Fruit fly (Drosophila melanogaster) whole organism, embryonic: ENCODE results near the gene mRpL30.

Experiments used
- Ada2b ChIP-seq: fragments of 200-800 bp; sonication (Bioruptor generic); IDR thresholded peaks from 2 replicates; pipeline ENCODE4 v1.3.6; 2022; ENCODE audit warnings: missing biosample characterization, missing genetic modification characterization
- Atf-2 ChIP-seq: fragments of 200-800 bp; sonication (Bioruptor generic); optimal IDR thresholded peaks from 2 replicates; lab custom pipeline; 2016; ENCODE audit warnings: missing biosample characterization, missing genetic modification characterization
- B-H2 ChIP-seq: fragments of 200-800 bp; sonication (Bioruptor generic); optimal IDR thresholded peaks from 2 replicates; lab custom pipeline; 2018; ENCODE audit warnings: missing biosample characterization, mild to moderate bottlenecking, missing genetic modification characterization
- CG10274 ChIP-seq: fragments of 200-800 bp; sonication (Bioruptor generic); optimal IDR thresholded peaks from 3 replicates; lab custom pipeline; 2017; ENCODE audit warnings: missing biosample characterization, mild to moderate bottlenecking, missing genetic modification characterization
- CG10654 ChIP-seq: fragments of 200-800 bp; sonication (Bioruptor generic); optimal IDR thresholded peaks from 2 replicates; lab custom pipeline; 2016; ENCODE audit warnings: missing biosample characterization, missing genetic modification characterization
- CG10959 ChIP-seq: fragments of 200-800 bp; sonication (Bioruptor generic); IDR thresholded peaks from 2 replicates; pipeline ENCODE4 v1.3.6; 2022; ENCODE audit warnings: missing biosample characterization, missing genetic modification characterization
- CG13287 ChIP-seq: fragments of 200-800 bp; sonication (Bioruptor generic); IDR thresholded peaks from 2 replicates; pipeline ENCODE4 v1.3.6; 2022; ENCODE audit warnings: missing biosample characterization, missing genetic modification characterization; ENCODE audit not compliant: partially characterized antibody
- CG17802 ChIP-seq: fragments of 200-800 bp; sonication (Bioruptor generic); optimal IDR thresholded peaks from 2 replicates; lab custom pipeline; 2018; ENCODE audit warnings: missing biosample characterization, mild to moderate bottlenecking, missing genetic modification characterization, moderate library complexity
- CG2120 ChIP-seq: fragments of 200-800 bp; sonication (Bioruptor generic); optimal IDR thresholded peaks from 3 replicates; lab custom pipeline; 2016; ENCODE audit warnings: missing biosample characterization, missing genetic modification characterization
- CG2199 ChIP-seq: fragments of 200-800 bp; sonication (Bioruptor generic); IDR thresholded peaks from 3 replicates; pipeline ENCODE4 v1.3.6; 2022; ENCODE audit warnings: missing biosample characterization, missing genetic modification characterization
- CG32767 ChIP-seq: fragments of 200-800 bp; sonication (Bioruptor generic); IDR thresholded peaks from 2 replicates; pipeline ENCODE4 v1.3.6; 2022; ENCODE audit warnings: missing biosample characterization, missing genetic modification characterization
- CG4424 ChIP-seq: fragments of 200-800 bp; sonication (Bioruptor generic); optimal IDR thresholded peaks from 3 replicates; lab custom pipeline; 2016; ENCODE audit warnings: missing biosample characterization, missing genetic modification characterization
- CG7372 ChIP-seq: fragments of 200-800 bp; sonication (Bioruptor generic); IDR thresholded peaks from 2 replicates; pipeline ENCODE4 v1.3.6; 2022; ENCODE audit warnings: missing biosample characterization, missing genetic modification characterization
- Doc2 ChIP-seq: fragments of 200-800 bp; sonication (Bioruptor generic); IDR thresholded peaks from 2 replicates; pipeline ENCODE4 v1.3.6; 2022; ENCODE audit warnings: missing biosample characterization, missing genetic modification characterization
- Fer1 ChIP-seq: fragments of 200-800 bp; sonication (Bioruptor generic); optimal IDR thresholded peaks from 2 replicates; lab custom pipeline; 2017; ENCODE audit warnings: missing biosample characterization, mild to moderate bottlenecking, missing genetic modification characterization
- Neu2 ChIP-seq: fragments of 200-800 bp; sonication (Bioruptor generic); optimal IDR thresholded peaks from 3 replicates; lab custom pipeline; 2016; ENCODE audit warnings: missing biosample characterization, missing genetic modification characterization, borderline replicate concordance
- Nf-YB ChIP-seq: fragments of 200-800 bp; sonication (Bioruptor generic); optimal IDR thresholded peaks from 3 replicates; lab custom pipeline; 2019; ENCODE audit warnings: missing biosample characterization, mild to moderate bottlenecking, missing genetic modification characterization, moderate library complexity
- Nf-YC ChIP-seq: fragments of 200-800 bp; optimal IDR thresholded peaks from 3 replicates; lab custom pipeline; 2019; ENCODE audit warnings: missing biosample characterization, mild to moderate bottlenecking, missing genetic modification characterization, moderate library complexity
- NfI ChIP-seq: fragments of 200-800 bp; sonication (Bioruptor generic); optimal IDR thresholded peaks from 3 replicates; lab custom pipeline; 2018; ENCODE audit warnings: missing biosample characterization, mild to moderate bottlenecking, missing genetic modification characterization, moderate library complexity
- Ravus ChIP-seq: fragments of 200-800 bp; sonication (Bioruptor generic); IDR thresholded peaks from 2 replicates; pipeline ENCODE4 v1.3.6; 2022; ENCODE audit warnings: missing biosample characterization, missing genetic modification characterization
- ab ChIP-seq: fragments of 200-800 bp; sonication (Bioruptor generic); optimal IDR thresholded peaks from 2 replicates; lab custom pipeline; 2016; ENCODE audit warnings: missing biosample characterization, missing genetic modification characterization
- amos ChIP-seq: fragments of 200-800 bp; sonication (Bioruptor generic); IDR thresholded peaks from 2 replicates; pipeline ENCODE4 v1.3.6; 2022; ENCODE audit warnings: missing biosample characterization, missing genetic modification characterization; ENCODE audit not compliant: partially characterized antibody
- ase ChIP-seq: fragments of 200-800 bp; sonication (Bioruptor generic); IDR thresholded peaks from 3 replicates; pipeline ENCODE4 v1.3.6; 2022; ENCODE audit warnings: missing biosample characterization, missing genetic modification characterization
- bigmax ChIP-seq: fragments of 200-800 bp; sonication (Bioruptor generic); optimal IDR thresholded peaks from 2 replicates; lab custom pipeline; 2018; ENCODE audit warnings: missing biosample characterization, mild to moderate bottlenecking, missing genetic modification characterization
- bowl ChIP-seq: fragments of 200-800 bp; sonication (Bioruptor generic); IDR thresholded peaks from 2 replicates; pipeline ENCODE4 v1.3.6; 2022; ENCODE audit warnings: missing biosample characterization, missing genetic modification characterization
- cad ChIP-seq: fragments of >200 bp; optimal IDR thresholded peaks from 2 replicates; lab custom pipeline; 2017; ENCODE audit warnings: missing biosample characterization, missing genetic modification characterization
- crp ChIP-seq, 2 experiments: fragments of 200-800 bp; sonication (Bioruptor generic); optimal IDR thresholded peaks; 2 replicates in 1 of 2; 3 replicates in 1 of 2; lab custom pipeline; 2017; ENCODE audit warnings: missing biosample characterization in 2 of 2, missing genetic modification characterization in 2 of 2, mild to moderate bottlenecking in 1 of 2, moderate library complexity in 1 of 2
- da ChIP-seq: fragments of 200-800 bp; sonication (Bioruptor generic); optimal IDR thresholded peaks from 2 replicates; lab custom pipeline; 2016; ENCODE audit warnings: missing biosample characterization, missing genetic modification characterization
- gsb-n ChIP-seq: fragments of 200-800 bp; sonication (Bioruptor generic); optimal IDR thresholded peaks from 3 replicates; lab custom pipeline; 2018; ENCODE audit warnings: missing biosample characterization, mild to moderate bottlenecking, missing genetic modification characterization
- hb ChIP-seq: fragments of 200-800 bp; sonication (Bioruptor generic); IDR thresholded peaks from 3 replicates; pipeline ENCODE4 v1.3.6; 2022; ENCODE audit warnings: missing biosample characterization, missing genetic modification characterization; ENCODE audit not compliant: partially characterized antibody
- kah ChIP-seq: fragments of 200-800 bp; sonication (Bioruptor generic); optimal IDR thresholded peaks from 2 replicates; lab custom pipeline; 2018; ENCODE audit warnings: missing biosample characterization, mild to moderate bottlenecking, missing genetic modification characterization
- seq ChIP-seq: fragments of 200-800 bp; sonication (Bioruptor generic); IDR thresholded peaks from 2 replicates; pipeline ENCODE4 v1.3.6; 2022; ENCODE audit warnings: missing biosample characterization, missing genetic modification characterization
- sug ChIP-seq: fragments of 200-800 bp; optimal IDR thresholded peaks from 2 replicates; lab custom pipeline; 2019; ENCODE audit warnings: missing biosample characterization, mild to moderate bottlenecking, missing genetic modification characterization, moderate library complexity
- tna ChIP-seq: fragments of 200-800 bp; sonication (Bioruptor generic); IDR thresholded peaks from 2 replicates; pipeline ENCODE4 v1.3.6; 2022; ENCODE audit warnings: missing biosample characterization, missing genetic modification characterization; ENCODE audit not compliant: partially characterized antibody
- unc-4 ChIP-seq: fragments of 200-800 bp; sonication (Bioruptor generic); IDR thresholded peaks from 2 replicates; pipeline ENCODE4 v1.3.6; 2022; ENCODE audit warnings: missing biosample characterization, missing genetic modification characterization; ENCODE audit not compliant: partially characterized antibody
- wek ChIP-seq: fragments of 200-800 bp; sonication (Bioruptor generic); optimal IDR thresholded peaks from 3 replicates; lab custom pipeline; 2018; ENCODE audit warnings: missing biosample characterization, mild to moderate bottlenecking, missing genetic modification characterization, moderate library complexity

The mRpL30 gene

dm6 chrX:4647316-4648046 lies at the start of gene mRpL30, which contains the start of gene HLH4C (continued):
- TF ChIP-seq CG13287 (GFP tag; lab: Robert Waterston, UW) (peak; percentile 81), ab (GFP tag; lab: Kevin White, UChicago) (no peak), wek (GFP tag; lab: Kevin White, UChicago) (no peak), CG7372 (GFP tag; lab: Robert Waterston, UW) (no peak), unc-4 (GFP tag; lab: Robert Waterston, UW) (peak; percentile 65), bigmax (no peak), CG2120 (GFP tag; lab: Kevin White, UChicago) (no peak), da (GFP tag; lab: Kevin White, UChicago) (no peak), CG4424 (GFP tag; lab: Kevin White, UChicago) (no peak), CG2199 (GFP tag; lab: Robert Waterston, UW) (no peak)
- TF ChIP-seq, all 482 proteins: peak for 45

dm6 chrX:4599897-4600469 lies 47.7 kb upstream of the mRpL30 start:
- TF ChIP-seq sug (tag; lab: Kevin White, UChicago), result no peak
- no peak for TF ChIP-seq ase (GFP tag; lab: Robert Waterston, UW)
- no peak for TF ChIP-seq CG32767
- TF ChIP-seq seq (GFP tag; lab: Robert Waterston, UW), result peak; percentile 56; the same call in 1 of the 2 replicates
- no peak for TF ChIP-seq bowl (GFP tag; lab: Robert Waterston, UW)
- TF ChIP-seq Doc2, result no peak
- peak; percentile 94 for TF ChIP-seq Nf-YC
- no peak for TF ChIP-seq amos (GFP tag; lab: Robert Waterston, UW)
- TF ChIP-seq NfI, result no peak
- no peak for TF ChIP-seq crp (GFP tag; optimal IDR thresholded peaks at IDR 0.05; lab: Kevin White, UChicago)
- TF ChIP-seq hb (GFP tag; lab: Robert Waterston, UW), result no peak
- TF ChIP-seq gsb-n (tag; lab: Kevin White, UChicago), result peak; percentile 8
- peak; percentile 95 for TF ChIP-seq Nf-YB (GFP tag; lab: Kevin White, UChicago)
- TF ChIP-seq Ada2b (GFP tag; lab: Robert Waterston, UW), result no peak
- TF ChIP-seq Fer1 (GFP tag; lab: Kevin White, UChicago), result no peak

DNA sequence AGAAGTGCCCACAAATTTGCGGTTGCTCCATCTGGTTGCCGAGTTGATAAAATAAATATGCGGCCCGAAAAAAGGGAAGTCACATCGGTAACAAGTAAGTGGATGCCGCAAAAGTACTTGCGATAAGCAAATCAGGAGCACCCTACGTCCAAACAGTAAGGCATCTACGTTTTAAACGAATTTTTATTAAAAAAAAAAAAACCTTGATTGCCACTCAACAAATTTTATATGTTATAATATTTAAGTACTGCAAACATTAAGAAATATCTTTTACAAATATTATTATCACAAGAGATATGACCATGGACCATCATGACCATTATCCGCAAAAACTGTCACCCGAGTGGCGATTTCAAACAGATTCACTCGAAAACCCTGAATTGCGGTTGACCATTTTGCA lies 43.6 kb upstream of the mRpL30 start:
- TF ChIP-seq CG10654 (GFP tag; lab: Kevin White, UChicago) (no peak), kah (GFP tag; lab: Kevin White, UChicago) (no peak), CG10274 (GFP tag; lab: Kevin White, UChicago) (peak; percentile 76), Atf-2 (GFP tag; lab: Kevin White, UChicago) (no peak), tna (GFP tag; lab: Robert Waterston, UW) (no peak), cad (GFP tag; lab: Kevin White, UChicago) (no peak)

dm6 chrX:4604553-4604952 lies 43.1 kb upstream of the mRpL30 start:
- no peak for TF ChIP-seq CG10959 (GFP tag; lab: Robert Waterston, UW)
- TF ChIP-seq Neu2 (GFP tag; lab: Kevin White, UChicago), result no peak
- no peak for TF ChIP-seq Ravus (GFP tag; lab: Robert Waterston, UW)
- TF ChIP-seq B-H2 (GFP tag; lab: Kevin White, UChicago), result no peak
- no peak for TF ChIP-seq CG17802 (tag; lab: Kevin White, UChicago)
